Fruit fly (Drosophila melanogaster) whole organism, prepupa: ENCODE data around the gene CG15818.

ENCODE experiments used
- Blimp-1 ChIP-seq: fragments of 200-800 bp; sonication (Bioruptor generic); optimal IDR thresholded peaks from 3 replicates; lab custom pipeline; 2017; ENCODE audit warnings: missing biosample characterization, missing genetic modification characterization, mild to moderate bottlenecking, moderate library complexity, missing genetic modification reagents
- CG10669 ChIP-seq: fragments of 200-800 bp; sonication (Bioruptor generic); optimal IDR thresholded peaks from 3 replicates; lab custom pipeline; 2018; ENCODE audit warnings: missing biosample characterization, mild to moderate bottlenecking, missing genetic modification characterization, moderate library complexity
- CG11294 ChIP-seq: fragments of 200-800 bp; sonication (Bioruptor generic); IDR thresholded peaks from 2 replicates; pipeline ENCODE4 v1.3.6; 2022; ENCODE audit warnings: missing biosample characterization, missing genetic modification characterization
- CG11762 ChIP-seq: fragments of 200-800 bp; sonication (Bioruptor generic); optimal IDR thresholded peaks from 3 replicates; lab custom pipeline; 2016; ENCODE audit warnings: missing biosample characterization, missing genetic modification characterization; ENCODE audit not compliant: insufficient read depth
- CG11902 ChIP-seq: fragments of 200-800 bp; sonication (Bioruptor generic); optimal IDR thresholded peaks from 3 replicates; lab custom pipeline; 2016; ENCODE audit warnings: missing biosample characterization, missing genetic modification characterization
- CG15336 ChIP-seq: fragments of 200-800 bp; sonication (Bioruptor generic); IDR thresholded peaks from 2 replicates; pipeline ENCODE4 v1.3.6; 2022; ENCODE audit warnings: missing biosample characterization, missing genetic modification characterization
- CG1621 ChIP-seq: fragments of 200-800 bp; sonication (Bioruptor generic); optimal IDR thresholded peaks from 3 replicates; lab custom pipeline; 2018; ENCODE audit warnings: missing biosample characterization, mild to moderate bottlenecking, missing genetic modification characterization
- CG16779 ChIP-seq: fragments of 200-800 bp; sonication (Bioruptor generic); optimal IDR thresholded peaks from 3 replicates; lab custom pipeline; 2017; ENCODE audit warnings: missing biosample characterization, mild to moderate bottlenecking, missing genetic modification characterization
- CG31627 ChIP-seq: fragments of 200-800 bp; sonication (Bioruptor generic); optimal IDR thresholded peaks from 3 replicates; lab custom pipeline; 2016; ENCODE audit warnings: missing biosample characterization, missing genetic modification characterization
- CG32006 ChIP-seq: fragments of 200-800 bp; sonication (Bioruptor generic); optimal IDR thresholded peaks from 3 replicates; lab custom pipeline; 2017; ENCODE audit warnings: missing biosample characterization, mild to moderate bottlenecking, missing genetic modification characterization
- CG3919 ChIP-seq: fragments of 200-800 bp; sonication (Bioruptor generic); optimal IDR thresholded peaks from 3 replicates; lab custom pipeline; 2016; ENCODE audit warnings: missing biosample characterization, missing genetic modification characterization
- CG4318 ChIP-seq: fragments of 200-800 bp; sonication (Bioruptor generic); optimal IDR thresholded peaks from 3 replicates; lab custom pipeline; 2017; ENCODE audit warnings: missing biosample characterization, mild to moderate bottlenecking, missing genetic modification characterization
- CG6276 ChIP-seq: fragments of 200-800 bp; sonication (Bioruptor generic); optimal IDR thresholded peaks from 2 replicates; lab custom pipeline; 2017; ENCODE audit warnings: missing biosample characterization, mild to moderate bottlenecking, missing genetic modification characterization
- CG6792 ChIP-seq: fragments of 200-800 bp; sonication (Bioruptor generic); optimal IDR thresholded peaks from 3 replicates; lab custom pipeline; 2016; ENCODE audit warnings: missing biosample characterization, missing genetic modification characterization
- CG6808 ChIP-seq: fragments of 200-800 bp; sonication (Bioruptor generic); optimal IDR thresholded peaks from 3 replicates; lab custom pipeline; 2017; ENCODE audit warnings: missing biosample characterization, missing genetic modification characterization, mild to moderate bottlenecking, moderate library complexity, missing genetic modification reagents
- CG7368 ChIP-seq: fragments of 200-800 bp; sonication (Bioruptor generic); optimal IDR thresholded peaks from 3 replicates; lab custom pipeline; 2016; ENCODE audit warnings: missing biosample characterization, missing genetic modification characterization
- CG8119 ChIP-seq: fragments of 200-800 bp; sonication (Bioruptor generic); IDR thresholded peaks from 3 replicates; pipeline ENCODE4 v1.3.6; 2022; ENCODE audit warnings: missing biosample characterization, missing genetic modification characterization
- CG8319 ChIP-seq: fragments of 200-800 bp; sonication (Bioruptor generic); optimal IDR thresholded peaks from 3 replicates; lab custom pipeline; 2016; ENCODE audit warnings: missing biosample characterization, missing genetic modification characterization
- CG8632 ChIP-seq: fragments of 200-800 bp; sonication (Bioruptor generic); optimal IDR thresholded peaks from 3 replicates; lab custom pipeline; 2016; ENCODE audit warnings: missing biosample characterization, missing genetic modification characterization
- CG9139 ChIP-seq: fragments of 200-800 bp; sonication (Bioruptor generic); optimal IDR thresholded peaks from 3 replicates; lab custom pipeline; 2017; ENCODE audit warnings: missing biosample characterization, mild to moderate bottlenecking, missing genetic modification characterization
- Eip75B ChIP-seq: fragments of 200-800 bp; sonication (Bioruptor generic); optimal IDR thresholded peaks from 3 replicates; lab custom pipeline; 2016; ENCODE audit warnings: missing biosample characterization, missing genetic modification characterization
- Eip78C ChIP-seq: fragments of 200-800 bp; sonication (Bioruptor generic); peaks from one replicate; lab custom pipeline; 2016; ENCODE audit warnings: missing biosample characterization, missing genetic modification characterization
- Ets21C ChIP-seq: fragments of 200-800 bp; sonication (Bioruptor generic); optimal IDR thresholded peaks from 3 replicates; lab custom pipeline; 2016; ENCODE audit warnings: missing biosample characterization, missing genetic modification characterization
- Ets96B ChIP-seq: fragments of 200-800 bp; optimal IDR thresholded peaks from 2 replicates; lab custom pipeline; 2019; ENCODE audit warnings: missing biosample characterization, mild to moderate bottlenecking, missing genetic modification characterization, moderate library complexity
- Hr38 ChIP-seq: sonication (Bioruptor generic); optimal IDR thresholded peaks from 2 replicates; lab custom pipeline; 2016; ENCODE audit warnings: missing biosample characterization, missing genetic modification characterization
- Hr4 ChIP-seq: fragments of 200-800 bp; sonication (Bioruptor generic); optimal IDR thresholded peaks from 3 replicates; lab custom pipeline; 2016; ENCODE audit warnings: missing biosample characterization, missing genetic modification characterization
- OdsH ChIP-seq: fragments of 200-800 bp; sonication (Bioruptor generic); optimal IDR thresholded peaks from 3 replicates; lab custom pipeline; 2016; ENCODE audit warnings: missing biosample characterization, missing genetic modification characterization
- Smox ChIP-seq: fragments of 200-800 bp; sonication (Bioruptor generic); optimal IDR thresholded peaks from 3 replicates; lab custom pipeline; 2016; ENCODE audit warnings: missing biosample characterization, missing genetic modification characterization
- Sox102F ChIP-seq: fragments of 200-800 bp; sonication (Bioruptor generic); optimal IDR thresholded peaks from 2 replicates; lab custom pipeline; 2016; ENCODE audit warnings: missing biosample characterization, mild to moderate bottlenecking, missing genetic modification characterization
- Sox14 ChIP-seq: fragments of 200-800 bp; sonication (Bioruptor generic); optimal IDR thresholded peaks from 3 replicates; lab custom pipeline; 2016; ENCODE audit warnings: missing biosample characterization, missing genetic modification characterization
- Sox15 ChIP-seq: fragments of 200-800 bp; sonication (Bioruptor generic); optimal IDR thresholded peaks from 3 replicates; lab custom pipeline; 2016; ENCODE audit warnings: missing biosample characterization, missing genetic modification characterization
- achi ChIP-seq: fragments of 200-800 bp; sonication (Bioruptor generic); optimal IDR thresholded peaks from 3 replicates; lab custom pipeline; 2016; ENCODE audit warnings: missing biosample characterization, missing genetic modification characterization
- cyc ChIP-seq: fragments of 200-800 bp; sonication (Bioruptor generic); optimal IDR thresholded peaks from 3 replicates; lab custom pipeline; 2016; ENCODE audit warnings: missing biosample characterization, missing genetic modification characterization
- dsx ChIP-seq: fragments of 200-800 bp; optimal IDR thresholded peaks from 3 replicates; lab custom pipeline; 2019; ENCODE audit warnings: missing biosample characterization, mild to moderate bottlenecking, missing genetic modification characterization, moderate library complexity; ENCODE audit not compliant: poor library complexity, severe bottlenecking
- esn ChIP-seq: fragments of 200-800 bp; sonication (Bioruptor generic); optimal IDR thresholded peaks from 2 replicates; lab custom pipeline; 2016; ENCODE audit warnings: missing biosample characterization, mild to moderate bottlenecking, missing genetic modification characterization, moderate library complexity
- fd85E ChIP-seq: fragments of 200-800 bp; sonication (Bioruptor generic); optimal IDR thresholded peaks from 3 replicates; lab custom pipeline; 2016; ENCODE audit warnings: missing biosample characterization, missing genetic modification characterization
- fkh ChIP-seq: fragments of 200-800 bp; sonication (Bioruptor generic); optimal IDR thresholded peaks from 3 replicates; lab custom pipeline; 2017; ENCODE audit warnings: missing biosample characterization, mild to moderate bottlenecking, missing genetic modification characterization, moderate library complexity
- lz ChIP-seq: fragments of 200-800 bp; sonication (Bioruptor generic); optimal IDR thresholded peaks from 3 replicates; lab custom pipeline; 2016; ENCODE audit warnings: missing biosample characterization, missing genetic modification characterization
- pdm3 ChIP-seq: fragments of 200-800 bp; sonication (Bioruptor generic); optimal IDR thresholded peaks from 3 replicates; lab custom pipeline; 2016; ENCODE audit warnings: missing biosample characterization, missing genetic modification characterization
- salr ChIP-seq, 2 experiments: fragments of 200-800 bp; sonication (Bioruptor generic); optimal IDR thresholded peaks; 3 replicates each; lab custom pipeline; 2016 to 2018; ENCODE audit warnings: missing biosample characterization in 2 of 2, missing genetic modification characterization in 2 of 2, mild to moderate bottlenecking in 1 of 2
- spab ChIP-seq: fragments of 200-800 bp; sonication (Bioruptor generic); optimal IDR thresholded peaks from 2 replicates; lab custom pipeline; 2017; ENCODE audit warnings: missing biosample characterization, mild to moderate bottlenecking, missing genetic modification characterization, missing genetic modification reagents
- svp ChIP-seq: fragments of 200-800 bp; sonication (Bioruptor generic); peaks from one replicate; lab custom pipeline; 2016; ENCODE audit warnings: missing biosample characterization, missing genetic modification characterization
- topi ChIP-seq: fragments of 200-800 bp; sonication (Bioruptor generic); optimal IDR thresholded peaks from 3 replicates; lab custom pipeline; 2016; ENCODE audit warnings: missing biosample characterization, missing genetic modification characterization
- vri ChIP-seq: fragments of 200-800 bp; sonication (Bioruptor generic); optimal IDR thresholded peaks from 3 replicates; lab custom pipeline; 2016; ENCODE audit warnings: missing biosample characterization, mild to moderate bottlenecking, missing genetic modification characterization

The CG15818 gene

dm6 chr2L:7418148-7418988 lies 7.7 kb downstream of the CG15818 start (continued):
- peak; percentile 52 for TF ChIP-seq Ets21C (GFP tag; lab: Kevin White, UChicago)
- TF ChIP-seq lz (GFP tag; lab: Kevin White, UChicago): peak; percentile 83
- TF ChIP-seq CG6808 (GFP tag; lab: Kevin White, UChicago): peak; percentile 53
- TF ChIP-seq OdsH (GFP tag; lab: Kevin White, UChicago): peak; percentile 85
- TF ChIP-seq CG9139 (GFP tag; lab: Kevin White, UChicago): peak; percentile 45
- peak; percentile 86 for TF ChIP-seq CG8632
- peak; percentile 85 for TF ChIP-seq CG8119 (GFP tag; lab: Robert Waterston, UW)
- peak; percentile 75 for TF ChIP-seq CG3919 (GFP tag; lab: Kevin White, UChicago)
- TF ChIP-seq svp: peak; percentile 98
- peak; percentile 80 for TF ChIP-seq Sox102F (GFP tag; lab: Kevin White, UChicago)
- peak; percentile 84 for TF ChIP-seq topi
- TF ChIP-seq, all 60 proteins: peak for 59

dm6 chr2L:7419408-7420304 lies 8.9 kb downstream of the CG15818 start:
- TF ChIP-seq CG11902 (peak; percentile 40), pdm3 (peak; percentile 65), Blimp-1 (GFP tag; lab: Kevin White, UChicago) (peak; percentile 62), CG11294 (0 out of 2 replicates have a peak, but pooled peaks have one; percentile 11), CG6792 (GFP tag; lab: Kevin White, UChicago) (peak; percentile 45), CG6808 (GFP tag; lab: Kevin White, UChicago) (peak; percentile 64), Ets21C (GFP tag; lab: Kevin White, UChicago) (peak; percentile 62), Ets96B (tag; lab: Kevin White, UChicago) (peak; percentile 58), CG8632 (peak; percentile 49), svp (peak; percentile 95), Smox (peak; percentile 69), CG16779 (tag; lab: Kevin White, UChicago) (peak; percentile 44), salr (GFP tag; optimal IDR thresholded peaks at IDR 0.05; lab: Kevin White, UChicago) (peak in 1 of 2 experiments; percentile 43), Eip75B (peak; percentile 78), vri (GFP tag; lab: Kevin White, UChicago) (no peak), achi (GFP tag; lab: Kevin White, UChicago) (peak; percentile 77), Hr38 (no peak), dsx (GFP tag; lab: Kevin White, UChicago) (peak; percentile 87), spab (peak; percentile 15), CG31627 (GFP tag; lab: Kevin White, UChicago) (peak; percentile 65), cyc (GFP tag; lab: Kevin White, UChicago) (peak; percentile 69), CG7368 (no peak), CG32006 (GFP tag; lab: Kevin White, UChicago) (peak; percentile 54), topi (peak; percentile 82), Hr4 (GFP tag; lab: Kevin White, UChicago) (peak; percentile 44), fkh (no peak), CG1621 (tag; lab: Kevin White, UChicago) (no peak), CG15336 (GFP tag; lab: Robert Waterston, UW) (peak; percentile 64), CG10669 (GFP tag; lab: Kevin White, UChicago) (peak; percentile 64), CG11762 (peak; percentile 31), Sox15 (GFP tag; lab: Kevin White, UChicago) (no peak), OdsH (GFP tag; lab: Kevin White, UChicago) (peak; percentile 54), fd85E (no peak), CG3919 (GFP tag; lab: Kevin White, UChicago) (peak; percentile 53), CG8319 (GFP tag; lab: Kevin White, UChicago) (no peak), CG4318 (peak; percentile 38), esn (peak; percentile 89), Eip78C (GFP tag; lab: Kevin White, UChicago) (peak; percentile 86), Sox14 (GFP tag; lab: Kevin White, UChicago) (peak; percentile 81), CG6276 (GFP tag; lab: Kevin White, UChicago) (peak; percentile 34)
